Fruit fly (Drosophila melanogaster) whole organism, prepupa: ENCODE results near the gene GATAe.

ENCODE experiments used
- CG10631 ChIP-seq: fragments of 200-800 bp; sonication (Bioruptor generic); optimal IDR thresholded peaks from 2 replicates; lab custom pipeline; 2016; ENCODE audit warnings: missing biosample characterization, missing genetic modification characterization
- CG10669 ChIP-seq: fragments of 200-800 bp; sonication (Bioruptor generic); optimal IDR thresholded peaks from 3 replicates; lab custom pipeline; 2018; ENCODE audit warnings: missing biosample characterization, mild to moderate bottlenecking, missing genetic modification characterization, moderate library complexity
- CG11294 ChIP-seq: fragments of 200-800 bp; sonication (Bioruptor generic); IDR thresholded peaks from 2 replicates; pipeline ENCODE4 v1.3.6; 2022; ENCODE audit warnings: missing biosample characterization, missing genetic modification characterization
- CG11762 ChIP-seq: fragments of 200-800 bp; sonication (Bioruptor generic); optimal IDR thresholded peaks from 3 replicates; lab custom pipeline; 2016; ENCODE audit warnings: missing biosample characterization, missing genetic modification characterization; ENCODE audit not compliant: insufficient read depth
- CG11902 ChIP-seq: fragments of 200-800 bp; sonication (Bioruptor generic); optimal IDR thresholded peaks from 3 replicates; lab custom pipeline; 2016; ENCODE audit warnings: missing biosample characterization, missing genetic modification characterization
- CG15336 ChIP-seq: fragments of 200-800 bp; sonication (Bioruptor generic); IDR thresholded peaks from 2 replicates; pipeline ENCODE4 v1.3.6; 2022; ENCODE audit warnings: missing biosample characterization, missing genetic modification characterization
- CG3032 ChIP-seq: fragments of 200-800 bp; optimal IDR thresholded peaks from 2 replicates; lab custom pipeline; 2019; ENCODE audit warnings: missing biosample characterization, mild to moderate bottlenecking, missing genetic modification characterization, moderate library complexity
- CG32006 ChIP-seq: fragments of 200-800 bp; sonication (Bioruptor generic); optimal IDR thresholded peaks from 3 replicates; lab custom pipeline; 2017; ENCODE audit warnings: missing biosample characterization, mild to moderate bottlenecking, missing genetic modification characterization
- CG3919 ChIP-seq: fragments of 200-800 bp; sonication (Bioruptor generic); optimal IDR thresholded peaks from 3 replicates; lab custom pipeline; 2016; ENCODE audit warnings: missing biosample characterization, missing genetic modification characterization
- CG4318 ChIP-seq: fragments of 200-800 bp; sonication (Bioruptor generic); optimal IDR thresholded peaks from 3 replicates; lab custom pipeline; 2017; ENCODE audit warnings: missing biosample characterization, mild to moderate bottlenecking, missing genetic modification characterization
- CG6163 ChIP-seq: fragments of 200-800 bp; sonication (Bioruptor generic); IDR thresholded peaks from 3 replicates; pipeline ENCODE4 v1.3.6; 2022; ENCODE audit warnings: missing biosample characterization, missing genetic modification characterization
- CG6276 ChIP-seq: fragments of 200-800 bp; sonication (Bioruptor generic); optimal IDR thresholded peaks from 2 replicates; lab custom pipeline; 2017; ENCODE audit warnings: missing biosample characterization, mild to moderate bottlenecking, missing genetic modification characterization
- CG6792 ChIP-seq: fragments of 200-800 bp; sonication (Bioruptor generic); optimal IDR thresholded peaks from 3 replicates; lab custom pipeline; 2016; ENCODE audit warnings: missing biosample characterization, missing genetic modification characterization
- CG6808 ChIP-seq: fragments of 200-800 bp; sonication (Bioruptor generic); optimal IDR thresholded peaks from 3 replicates; lab custom pipeline; 2017; ENCODE audit warnings: missing biosample characterization, missing genetic modification characterization, mild to moderate bottlenecking, moderate library complexity, missing genetic modification reagents
- CG6854 ChIP-seq: fragments of 200-800 bp; sonication (Bioruptor generic); optimal IDR thresholded peaks from 2 replicates; lab custom pipeline; 2017; ENCODE audit warnings: missing biosample characterization, mild to moderate bottlenecking, missing genetic modification characterization
- CG8119 ChIP-seq: fragments of 200-800 bp; sonication (Bioruptor generic); IDR thresholded peaks from 3 replicates; pipeline ENCODE4 v1.3.6; 2022; ENCODE audit warnings: missing biosample characterization, missing genetic modification characterization
- CG8319 ChIP-seq: fragments of 200-800 bp; sonication (Bioruptor generic); optimal IDR thresholded peaks from 3 replicates; lab custom pipeline; 2016; ENCODE audit warnings: missing biosample characterization, missing genetic modification characterization
- Eip75B ChIP-seq: fragments of 200-800 bp; sonication (Bioruptor generic); optimal IDR thresholded peaks from 3 replicates; lab custom pipeline; 2016; ENCODE audit warnings: missing biosample characterization, missing genetic modification characterization
- Eip78C ChIP-seq: fragments of 200-800 bp; sonication (Bioruptor generic); peaks from one replicate; lab custom pipeline; 2016; ENCODE audit warnings: missing biosample characterization, missing genetic modification characterization
- Gug ChIP-seq: fragments of 200-800 bp; sonication (Bioruptor generic); IDR thresholded peaks from 2 replicates; pipeline ENCODE4 v1.3.6; 2022; ENCODE audit warnings: missing biosample characterization, missing genetic modification characterization
- Hr4 ChIP-seq: fragments of 200-800 bp; sonication (Bioruptor generic); optimal IDR thresholded peaks from 3 replicates; lab custom pipeline; 2016; ENCODE audit warnings: missing biosample characterization, missing genetic modification characterization
- Met ChIP-seq: fragments of 200-800 bp; sonication (Bioruptor generic); optimal IDR thresholded peaks from 3 replicates; lab custom pipeline; 2016; ENCODE audit warnings: missing biosample characterization, missing genetic modification characterization
- OdsH ChIP-seq: fragments of 200-800 bp; sonication (Bioruptor generic); optimal IDR thresholded peaks from 3 replicates; lab custom pipeline; 2016; ENCODE audit warnings: missing biosample characterization, missing genetic modification characterization
- Smox ChIP-seq: fragments of 200-800 bp; sonication (Bioruptor generic); optimal IDR thresholded peaks from 3 replicates; lab custom pipeline; 2016; ENCODE audit warnings: missing biosample characterization, missing genetic modification characterization
- Sox14 ChIP-seq: fragments of 200-800 bp; sonication (Bioruptor generic); optimal IDR thresholded peaks from 3 replicates; lab custom pipeline; 2016; ENCODE audit warnings: missing biosample characterization, missing genetic modification characterization
- Sox15 ChIP-seq: fragments of 200-800 bp; sonication (Bioruptor generic); optimal IDR thresholded peaks from 3 replicates; lab custom pipeline; 2016; ENCODE audit warnings: missing biosample characterization, missing genetic modification characterization
- achi ChIP-seq: fragments of 200-800 bp; sonication (Bioruptor generic); optimal IDR thresholded peaks from 3 replicates; lab custom pipeline; 2016; ENCODE audit warnings: missing biosample characterization, missing genetic modification characterization
- acj6 ChIP-seq: fragments of 200-800 bp; sonication (Bioruptor generic); optimal IDR thresholded peaks from 3 replicates; lab custom pipeline; 2016; ENCODE audit warnings: missing biosample characterization, missing genetic modification characterization
- dac ChIP-seq: fragments of 200-800 bp; sonication (Bioruptor generic); optimal IDR thresholded peaks from 2 replicates; lab custom pipeline; 2017; ENCODE audit warnings: missing biosample characterization, mild to moderate bottlenecking, missing genetic modification characterization
- dsx ChIP-seq: fragments of 200-800 bp; optimal IDR thresholded peaks from 3 replicates; lab custom pipeline; 2019; ENCODE audit warnings: missing biosample characterization, mild to moderate bottlenecking, missing genetic modification characterization, moderate library complexity; ENCODE audit not compliant: poor library complexity, severe bottlenecking
- eg ChIP-seq: fragments of 200-800 bp; sonication (Bioruptor generic); IDR thresholded peaks from 3 replicates; pipeline ENCODE4 v1.3.6; 2022; ENCODE audit warnings: missing biosample characterization, missing genetic modification characterization
- esn ChIP-seq: fragments of 200-800 bp; sonication (Bioruptor generic); optimal IDR thresholded peaks from 2 replicates; lab custom pipeline; 2016; ENCODE audit warnings: missing biosample characterization, mild to moderate bottlenecking, missing genetic modification characterization, moderate library complexity
- fd59A ChIP-seq: fragments of 200-800 bp; sonication (Bioruptor generic); optimal IDR thresholded peaks from 2 replicates; lab custom pipeline; 2017; ENCODE audit warnings: missing biosample characterization, mild to moderate bottlenecking, missing genetic modification characterization, missing genetic modification reagents
- fd85E ChIP-seq: fragments of 200-800 bp; sonication (Bioruptor generic); optimal IDR thresholded peaks from 3 replicates; lab custom pipeline; 2016; ENCODE audit warnings: missing biosample characterization, missing genetic modification characterization
- fkh ChIP-seq: fragments of 200-800 bp; sonication (Bioruptor generic); optimal IDR thresholded peaks from 3 replicates; lab custom pipeline; 2017; ENCODE audit warnings: missing biosample characterization, mild to moderate bottlenecking, missing genetic modification characterization, moderate library complexity
- lz ChIP-seq: fragments of 200-800 bp; sonication (Bioruptor generic); optimal IDR thresholded peaks from 3 replicates; lab custom pipeline; 2016; ENCODE audit warnings: missing biosample characterization, missing genetic modification characterization
- pdm3 ChIP-seq: fragments of 200-800 bp; sonication (Bioruptor generic); optimal IDR thresholded peaks from 3 replicates; lab custom pipeline; 2016; ENCODE audit warnings: missing biosample characterization, missing genetic modification characterization
- ss ChIP-seq, 2 experiments: fragments of 200-800 bp; sonication (Bioruptor generic); optimal IDR thresholded peaks; 2 replicates in 1 of 2; 3 replicates in 1 of 2; lab custom pipeline; 2017 to 2018; ENCODE audit warnings: mild to moderate bottlenecking in 2 of 2, missing biosample characterization in 2 of 2, missing genetic modification characterization in 2 of 2, moderate library complexity in 1 of 2
- svp ChIP-seq: fragments of 200-800 bp; sonication (Bioruptor generic); peaks from one replicate; lab custom pipeline; 2016; ENCODE audit warnings: missing biosample characterization, missing genetic modification characterization
- vri ChIP-seq: fragments of 200-800 bp; sonication (Bioruptor generic); optimal IDR thresholded peaks from 3 replicates; lab custom pipeline; 2016; ENCODE audit warnings: missing biosample characterization, mild to moderate bottlenecking, missing genetic modification characterization

Gene GATAe

DNA sequence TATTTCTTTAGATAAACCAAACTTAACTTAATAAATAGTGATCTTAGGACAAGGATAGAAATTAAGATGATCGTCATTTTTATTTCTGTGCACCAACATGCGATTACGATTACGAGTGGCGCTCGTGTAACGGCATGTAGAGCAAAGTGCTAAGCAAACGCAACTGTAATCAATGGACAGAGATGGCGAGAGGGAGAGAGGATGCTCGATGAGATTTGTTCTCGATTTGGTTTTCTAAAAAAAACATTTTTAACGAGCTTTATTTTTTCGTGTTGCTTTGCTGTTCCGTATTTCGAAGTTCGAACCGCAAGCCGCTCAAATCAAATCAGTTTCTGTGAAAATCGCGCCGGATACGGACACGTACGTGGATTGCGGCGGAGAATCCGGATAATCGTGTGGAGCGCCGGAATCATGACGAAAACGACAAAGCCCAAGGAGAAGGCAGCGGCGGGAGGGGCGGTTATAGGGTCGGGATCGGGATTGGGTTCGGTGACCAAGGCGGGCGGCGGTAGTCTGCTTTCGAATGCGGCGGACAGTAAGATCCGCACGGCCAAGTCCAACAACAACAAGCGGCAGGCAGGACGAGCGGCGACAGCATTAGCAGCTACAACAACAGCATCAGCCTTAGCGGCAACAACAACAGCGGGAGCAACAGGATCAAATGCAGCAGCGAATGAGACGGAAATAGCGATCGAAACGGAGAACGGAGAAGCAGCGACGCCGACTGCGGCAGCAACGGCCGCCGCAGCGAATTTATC is 14.9 kb upstream of the GATAe start:
- TF ChIP-seq achi (no peak), eg (GFP tag; lab: Robert Waterston, UW) (peak; percentile 45; the same call in 2 of the 3 replicates), Sox15 (no peak), CG6163 (GFP tag; lab: Robert Waterston, UW) (0 out of 3 replicates have a peak, but pooled peaks have one; percentile 8), CG32006 (GFP tag; lab: Kevin White, UChicago) (peak; percentile 17), Gug (GFP tag; lab: Robert Waterston, UW) (0 out of 2 replicates have a peak, but pooled peaks have one; percentile 13), CG6276 (GFP tag; lab: Kevin White, UChicago) (peak; percentile 18), svp (GFP tag; lab: Kevin White, UChicago) (peak; percentile 95)

DNA sequence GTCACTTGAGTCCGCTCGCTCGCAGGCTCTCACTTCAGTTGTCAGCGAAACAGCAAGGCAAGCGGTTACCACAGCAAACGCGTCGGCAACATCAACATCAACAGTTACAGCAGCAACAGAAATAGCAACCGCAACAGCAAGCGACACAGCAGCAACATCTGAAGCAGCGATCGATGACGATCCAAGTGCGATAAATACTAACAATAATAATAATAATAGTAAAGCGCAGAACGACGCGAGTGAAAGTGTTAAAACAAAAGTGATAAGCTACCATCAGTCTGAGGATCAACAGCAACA is 14.4 kb upstream of the GATAe start:
- TF ChIP-seq CG3919 (GFP tag; lab: Kevin White, UChicago), result peak; percentile 2
- no peak for TF ChIP-seq esn
- no peak for TF ChIP-seq pdm3 (GFP tag; lab: Kevin White, UChicago)
- no peak for TF ChIP-seq CG11294 (GFP tag; lab: Robert Waterston, UW)
- TF ChIP-seq CG4318 (GFP tag; lab: Kevin White, UChicago), result no peak
- TF ChIP-seq CG6163 (GFP tag; lab: Robert Waterston, UW), result no peak
- peak; percentile 15 for TF ChIP-seq Eip78C (GFP tag; lab: Kevin White, UChicago)

DNA sequence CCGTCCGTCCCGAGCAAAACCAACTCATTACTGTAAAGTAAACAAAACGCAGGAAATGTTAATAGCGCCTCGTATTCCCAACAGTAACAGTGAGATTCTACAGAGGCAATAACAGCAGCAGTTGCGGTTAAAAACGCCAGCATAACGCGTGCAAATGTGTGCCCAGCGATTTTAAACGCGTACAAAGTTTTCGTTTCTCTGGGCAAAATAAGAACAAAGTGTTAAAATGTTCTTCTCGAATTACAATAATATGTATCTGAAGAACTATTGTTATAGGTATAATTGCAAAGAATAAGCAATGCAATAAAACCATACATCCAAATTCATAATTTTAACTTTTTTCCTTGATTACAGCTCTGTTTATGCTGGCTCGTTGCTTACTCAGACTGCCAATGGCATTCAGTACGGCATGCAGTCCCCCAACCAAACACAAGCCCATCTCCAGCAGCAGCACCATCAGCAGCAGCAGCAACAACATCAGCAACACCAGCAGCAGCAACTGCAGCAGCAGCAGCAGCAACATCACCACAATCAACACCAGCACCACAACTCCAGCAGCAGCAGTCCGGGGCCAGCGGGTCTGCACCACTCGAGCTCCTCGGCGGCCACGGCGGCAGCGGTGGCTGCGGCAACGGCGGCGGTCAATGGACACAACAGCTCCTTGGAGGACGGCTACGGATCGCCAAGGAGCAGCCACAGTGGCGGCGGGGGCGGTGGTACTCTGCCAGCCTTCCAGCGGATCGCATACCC is 9.8 kb upstream of the GATAe start:
- no peak for TF ChIP-seq Hr4
- TF ChIP-seq CG11902 (GFP tag; lab: Kevin White, UChicago), result no peak
- TF ChIP-seq ss (GFP tag; optimal IDR thresholded peaks at IDR 0.05; lab: Kevin White, UChicago), result no peak
- TF ChIP-seq OdsH, result no peak
- no peak for TF ChIP-seq fkh (GFP tag; lab: Kevin White, UChicago)
- TF ChIP-seq fd59A, result no peak
- TF ChIP-seq CG8119 (GFP tag; lab: Robert Waterston, UW), result no peak
- no peak for TF ChIP-seq CG11762 (GFP tag; lab: Kevin White, UChicago)
- no peak for TF ChIP-seq CG15336 (GFP tag; lab: Robert Waterston, UW)
- TF ChIP-seq svp (GFP tag; lab: Kevin White, UChicago), result no peak
- no peak for TF ChIP-seq CG10669 (GFP tag; lab: Kevin White, UChicago)
- TF ChIP-seq Smox (GFP tag; lab: Kevin White, UChicago), result no peak
- TF ChIP-seq dsx (GFP tag; lab: Kevin White, UChicago), result no peak
- TF ChIP-seq Eip75B (GFP tag; lab: Kevin White, UChicago), result no peak
- no peak for TF ChIP-seq CG8319
- no peak for TF ChIP-seq CG3919 (GFP tag; lab: Kevin White, UChicago)
- TF ChIP-seq CG6792, result no peak
- no peak for TF ChIP-seq Met (GFP tag; lab: Kevin White, UChicago)
- TF ChIP-seq fd85E (GFP tag; lab: Kevin White, UChicago), result no peak

DNA sequence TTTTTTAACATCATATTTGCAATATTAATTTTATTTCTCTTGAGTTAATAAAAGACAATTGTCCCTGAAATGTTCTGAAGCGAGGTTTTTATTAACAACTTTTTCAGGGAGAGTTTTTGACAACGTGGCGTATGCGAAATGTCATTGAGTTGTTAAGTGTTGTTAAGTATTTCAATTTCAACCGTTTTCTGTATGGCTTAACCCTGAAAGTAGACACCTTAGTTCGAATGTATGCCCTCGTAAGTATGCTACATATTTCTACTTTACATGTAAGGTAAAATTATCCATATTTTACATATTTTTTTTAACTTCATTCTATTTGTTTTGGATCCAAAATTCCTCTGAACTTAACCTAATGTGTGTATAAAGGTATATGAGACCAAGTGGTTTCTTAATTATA is 4.9 kb upstream of the GATAe start:
- no peak for TF ChIP-seq lz
- TF ChIP-seq CG6808 (GFP tag; lab: Kevin White, UChicago), result no peak
- TF ChIP-seq acj6, result no peak
- TF ChIP-seq CG11762 (GFP tag; lab: Kevin White, UChicago), result no peak
- no peak for TF ChIP-seq Sox14 (GFP tag; lab: Kevin White, UChicago)
- TF ChIP-seq Eip78C (GFP tag; lab: Kevin White, UChicago), result peak; percentile 78
- no peak for TF ChIP-seq CG10669 (GFP tag; lab: Kevin White, UChicago)
- peak; percentile 22 for TF ChIP-seq svp (GFP tag; lab: Kevin White, UChicago)
- no peak for TF ChIP-seq CG6792
- TF ChIP-seq pdm3 (GFP tag; lab: Kevin White, UChicago), result no peak
- TF ChIP-seq CG11902 (GFP tag; lab: Kevin White, UChicago), result no peak
- no peak for TF ChIP-seq Eip75B (GFP tag; lab: Kevin White, UChicago)
- peak; percentile 84 for TF ChIP-seq fkh (GFP tag; lab: Kevin White, UChicago)
- no peak for TF ChIP-seq CG4318 (GFP tag; lab: Kevin White, UChicago)
- TF ChIP-seq dsx (GFP tag; lab: Kevin White, UChicago), result no peak
- no peak for TF ChIP-seq CG10631 (GFP tag; lab: Kevin White, UChicago)
- peak; percentile 0 for TF ChIP-seq CG3032
- no peak for TF ChIP-seq CG6854 (GFP tag; lab: Kevin White, UChicago)
- no peak for TF ChIP-seq CG8319
- no peak for TF ChIP-seq dac (GFP tag; lab: Kevin White, UChicago)
- peak; percentile 3 for TF ChIP-seq vri (GFP tag; lab: Kevin White, UChicago)
- peak; percentile 63 for TF ChIP-seq achi
- no peak for TF ChIP-seq CG11294 (GFP tag; lab: Robert Waterston, UW)
- peak; percentile 25 for TF ChIP-seq esn
